Fruit fly (Drosophila melanogaster) whole organism, embryonic: ENCODE measurements around the gene CG14205.

Experiments
- Atf6 ChIP-seq: fragments of 200-800 bp; sonication (Bioruptor generic); IDR thresholded peaks from 2 replicates; pipeline ENCODE4 v1.3.6; 2022; ENCODE audit warnings: missing biosample characterization, missing genetic modification characterization
- B-H2 ChIP-seq: fragments of 200-800 bp; sonication (Bioruptor generic); optimal IDR thresholded peaks from 2 replicates; lab custom pipeline; 2018; ENCODE audit warnings: missing biosample characterization, mild to moderate bottlenecking, missing genetic modification characterization
- CG10959 ChIP-seq: fragments of 200-800 bp; sonication (Bioruptor generic); IDR thresholded peaks from 2 replicates; pipeline ENCODE4 v1.3.6; 2022; ENCODE audit warnings: missing biosample characterization, missing genetic modification characterization
- CG11398 ChIP-seq: fragments of 200-800 bp; sonication (Bioruptor generic); optimal IDR thresholded peaks from 2 replicates; lab custom pipeline; 2016; ENCODE audit warnings: missing biosample characterization, missing genetic modification characterization
- CG12071 ChIP-seq: fragments of 200-800 bp; sonication (Bioruptor generic); optimal IDR thresholded peaks from 3 replicates; lab custom pipeline; 2018; ENCODE audit warnings: missing biosample characterization, mild to moderate bottlenecking, missing genetic modification characterization
- CG12155 ChIP-seq: fragments of 200-800 bp; sonication (Bioruptor generic); optimal IDR thresholded peaks from 3 replicates; lab custom pipeline; 2016; ENCODE audit warnings: missing biosample characterization, missing genetic modification characterization
- CG15011 ChIP-seq: fragments of 200-800 bp; sonication (Bioruptor generic); optimal IDR thresholded peaks from 3 replicates; lab custom pipeline; 2018; ENCODE audit warnings: missing biosample characterization, mild to moderate bottlenecking, missing genetic modification characterization
- CG15514 ChIP-seq: fragments of 200-800 bp; sonication (Bioruptor generic); optimal IDR thresholded peaks from 3 replicates; lab custom pipeline; 2017; ENCODE audit warnings: missing biosample characterization, missing genetic modification characterization, mild to moderate bottlenecking, moderate library complexity, missing genetic modification reagents
- CG1832 ChIP-seq: fragments of 200-800 bp; sonication (Bioruptor generic); optimal IDR thresholded peaks from 2 replicates; lab custom pipeline; 2017; ENCODE audit warnings: missing biosample characterization, mild to moderate bottlenecking, missing genetic modification characterization, inconsistent platforms
- CG18476 ChIP-seq: fragments of 200-800 bp; sonication (Bioruptor generic); optimal IDR thresholded peaks from 2 replicates; lab custom pipeline; 2016; ENCODE audit warnings: missing biosample characterization, mild to moderate bottlenecking, missing genetic modification characterization
- CG2120 ChIP-seq: fragments of 200-800 bp; sonication (Bioruptor generic); optimal IDR thresholded peaks from 3 replicates; lab custom pipeline; 2016; ENCODE audit warnings: missing biosample characterization, missing genetic modification characterization
- CG2889 ChIP-seq: fragments of 200-800 bp; sonication (Bioruptor generic); IDR thresholded peaks from 3 replicates; pipeline ENCODE4 v1.3.6; 2022; ENCODE audit warnings: missing biosample characterization, missing genetic modification characterization
- CG43689 ChIP-seq: fragments of 200-800 bp; sonication (Bioruptor generic); IDR thresholded peaks from 2 replicates; pipeline ENCODE4 v1.3.6; 2022; ENCODE audit warnings: missing biosample characterization, missing genetic modification characterization
- CG4424 ChIP-seq: fragments of 200-800 bp; sonication (Bioruptor generic); optimal IDR thresholded peaks from 3 replicates; lab custom pipeline; 2016; ENCODE audit warnings: missing biosample characterization, missing genetic modification characterization
- CG6254 ChIP-seq: fragments of 200-800 bp; sonication (Bioruptor generic); optimal IDR thresholded peaks from 3 replicates; lab custom pipeline; 2017; ENCODE audit warnings: mild to moderate bottlenecking, missing biosample characterization, missing genetic modification reagents, missing genetic modification characterization
- CG7786 ChIP-seq: fragments of 200-800 bp; sonication (Bioruptor generic); optimal IDR thresholded peaks from 2 replicates; lab custom pipeline; 2016; ENCODE audit warnings: missing biosample characterization, missing genetic modification characterization
- Camta ChIP-seq: fragments of 200-800 bp; sonication (Bioruptor generic); optimal IDR thresholded peaks from 2 replicates; lab custom pipeline; 2016; ENCODE audit warnings: missing biosample characterization, missing genetic modification characterization
- Dip2 ChIP-seq: fragments of 200-800 bp; sonication (Bioruptor generic); IDR thresholded peaks from 2 replicates; pipeline ENCODE4 v1.3.6; 2022; ENCODE audit warnings: missing biosample characterization, missing genetic modification characterization
- Dll ChIP-seq: fragments of 200-800 bp; sonication (Bioruptor generic); IDR thresholded peaks from 4 replicates; pipeline ENCODE4 v1.3.6; 2022; ENCODE audit warnings: missing biosample characterization, missing genetic modification characterization; ENCODE audit not compliant: partially characterized antibody
- Drgx ChIP-seq: fragments of 200-800 bp; sonication (Bioruptor generic); IDR thresholded peaks from 2 replicates; pipeline ENCODE4 v1.3.6; 2022; ENCODE audit warnings: missing biosample characterization, missing genetic modification characterization
- E2f2 ChIP-seq: fragments of 200-800 bp; sonication (Bioruptor generic); IDR thresholded peaks from 2 replicates; pipeline ENCODE4 v1.3.6; 2022; ENCODE audit warnings: missing biosample characterization, missing genetic modification characterization
- Ets65A ChIP-seq: fragments of 200-800 bp; sonication (Bioruptor generic); peaks from one replicate; lab custom pipeline; 2016; ENCODE audit warnings: missing biosample characterization, missing genetic modification characterization
- GATAe ChIP-seq: fragments of 200-800 bp; sonication (Bioruptor generic); conservative IDR thresholded peaks from 2 replicates; pipeline ENCODE4 v1.3.6; 2022; ENCODE audit warnings: missing biosample characterization, missing genetic modification characterization
- Gsc ChIP-seq: fragments of 200-800 bp; sonication (Bioruptor generic); IDR thresholded peaks from 2 replicates; pipeline ENCODE4 v1.3.6; 2022; ENCODE audit warnings: missing biosample characterization, missing genetic modification characterization
- HLH4C ChIP-seq: fragments of 200-800 bp; sonication (Bioruptor generic); IDR thresholded peaks from 3 replicates; pipeline ENCODE4 v1.3.6; 2022; ENCODE audit warnings: missing biosample characterization, missing genetic modification characterization; ENCODE audit not compliant: partially characterized antibody
- HmgZ ChIP-seq: fragments of 200-800 bp; sonication (Bioruptor generic); optimal IDR thresholded peaks from 2 replicates; lab custom pipeline; 2018; ENCODE audit warnings: missing biosample characterization, mild to moderate bottlenecking, missing genetic modification characterization
- Mad ChIP-seq: fragments of 200-800 bp; sonication (Bioruptor generic); optimal IDR thresholded peaks from 2 replicates; lab custom pipeline; 2016; ENCODE audit warnings: missing biosample characterization, missing genetic modification characterization
- Med ChIP-seq: fragments of 200-800 bp; sonication (Bioruptor generic); peaks from one replicate; lab custom pipeline; 2016; ENCODE audit warnings: missing biosample characterization, missing genetic modification characterization, mild to moderate bottlenecking, inconsistent platforms, moderate library complexity
- Myb ChIP-seq: fragments of 200-800 bp; sonication (Bioruptor generic); optimal IDR thresholded peaks from 2 replicates; lab custom pipeline; 2016; ENCODE audit warnings: missing biosample characterization, missing genetic modification characterization
- NC2α ChIP-seq: fragments of 200-800 bp; sonication (Bioruptor generic); optimal IDR thresholded peaks from 2 replicates; lab custom pipeline; 2016; ENCODE audit warnings: missing biosample characterization, missing genetic modification characterization
- NFAT ChIP-seq: fragments of 200-800 bp; sonication (Bioruptor generic); IDR thresholded peaks from 2 replicates; pipeline ENCODE4 v1.3.6; 2022; ENCODE audit warnings: missing biosample characterization, missing genetic modification characterization
- Nf-YC ChIP-seq: fragments of 200-800 bp; optimal IDR thresholded peaks from 3 replicates; lab custom pipeline; 2019; ENCODE audit warnings: missing biosample characterization, mild to moderate bottlenecking, missing genetic modification characterization, moderate library complexity
- Ptx1 ChIP-seq: fragments of 200-800 bp; sonication (Bioruptor generic); IDR thresholded peaks from 2 replicates; pipeline ENCODE4 v1.3.6; 2022; ENCODE audit warnings: missing biosample characterization, missing genetic modification characterization
- Ravus ChIP-seq: fragments of 200-800 bp; sonication (Bioruptor generic); IDR thresholded peaks from 2 replicates; pipeline ENCODE4 v1.3.6; 2022; ENCODE audit warnings: missing biosample characterization, missing genetic modification characterization
- Trl ChIP-seq, 3 experiments: fragments of >200 bp in 2 of 3; fragments of 200-800 bp in 1 of 3; sonication (Bioruptor generic) in 1 of 3; optimal IDR thresholded peaks; 2 replicates in 1 of 3; 3 replicates in 2 of 3; lab custom pipeline; 2016 to 2017; ENCODE audit warnings: missing biosample characterization in 1 of 3, missing genetic modification characterization in 1 of 3
- Usf ChIP-seq: fragments of 200-800 bp; sonication (Bioruptor generic); optimal IDR thresholded peaks from 2 replicates; lab custom pipeline; 2017; ENCODE audit warnings: missing genotype, missing biosample characterization, missing genetic modification characterization
- Xrp1 ChIP-seq: fragments of 200-800 bp; sonication (Bioruptor generic); IDR thresholded peaks from 2 replicates; pipeline ENCODE4 v1.3.6; 2022; ENCODE audit warnings: missing biosample characterization, missing genetic modification characterization
- aop ChIP-seq: fragments of 200-800 bp; sonication (Bioruptor generic); IDR thresholded peaks from 2 replicates; pipeline ENCODE4 v1.3.6; 2022; ENCODE audit warnings: missing biosample characterization, missing genetic modification characterization
- ap ChIP-seq: fragments of 200-800 bp; sonication (Bioruptor generic); IDR thresholded peaks from 2 replicates; pipeline ENCODE4 v1.3.6; 2022; ENCODE audit warnings: missing biosample characterization, missing genetic modification characterization
- en ChIP-seq: fragments of 200-800 bp; sonication (Bioruptor generic); optimal IDR thresholded peaks from 2 replicates; lab custom pipeline; 2016; ENCODE audit warnings: missing biosample characterization, missing genetic modification characterization
- fd102C ChIP-seq: fragments of 200-800 bp; sonication (Bioruptor generic); optimal IDR thresholded peaks from 2 replicates; lab custom pipeline; 2018; ENCODE audit warnings: missing biosample characterization, mild to moderate bottlenecking, missing genetic modification characterization, moderate library complexity
- fd3F ChIP-seq: fragments of 200-800 bp; sonication (Bioruptor generic); optimal IDR thresholded peaks from 2 replicates; lab custom pipeline; 2018; ENCODE audit warnings: missing biosample characterization, mild to moderate bottlenecking, missing genetic modification characterization, moderate library complexity
- fru ChIP-seq: fragments of >200 bp; optimal IDR thresholded peaks from 2 replicates; lab custom pipeline; 2017
- gcm ChIP-seq: fragments of 200-800 bp; sonication (Bioruptor generic); optimal IDR thresholded peaks from 2 replicates; lab custom pipeline; 2019; ENCODE audit warnings: missing biosample characterization, mild to moderate bottlenecking, missing genetic modification characterization, moderate library complexity
- jigr1 ChIP-seq: fragments of 200-800 bp; sonication (Bioruptor generic); IDR thresholded peaks from 3 replicates; pipeline ENCODE4 v1.3.6; 2022; ENCODE audit warnings: missing biosample characterization, missing genetic modification characterization
- kah ChIP-seq: fragments of 200-800 bp; sonication (Bioruptor generic); optimal IDR thresholded peaks from 2 replicates; lab custom pipeline; 2018; ENCODE audit warnings: missing biosample characterization, mild to moderate bottlenecking, missing genetic modification characterization
- phol ChIP-seq: fragments of 200-800 bp; sonication (Bioruptor generic); optimal IDR thresholded peaks from 3 replicates; lab custom pipeline; 2018; ENCODE audit warnings: missing biosample characterization, mild to moderate bottlenecking, missing genetic modification characterization, moderate library complexity
- sna ChIP-seq: fragments of 200-800 bp; sonication (Bioruptor generic); IDR thresholded peaks from 2 replicates; pipeline ENCODE4 v1.3.6; 2022; ENCODE audit warnings: missing biosample characterization, missing genetic modification characterization; ENCODE audit not compliant: partially characterized antibody
- ssp ChIP-seq: fragments of 200-800 bp; sonication (Bioruptor generic); IDR thresholded peaks from 2 replicates; pipeline ENCODE4 v1.3.6; 2022; ENCODE audit warnings: missing biosample characterization, missing genetic modification characterization
- sug ChIP-seq: fragments of 200-800 bp; optimal IDR thresholded peaks from 2 replicates; lab custom pipeline; 2019; ENCODE audit warnings: missing biosample characterization, mild to moderate bottlenecking, missing genetic modification characterization, moderate library complexity

The CG14205 gene

dm6 chrX:19597684-19598363 is 5.4 kb downstream of the CG14205 start, which contains the start of gene RpS10b (continued):
- peak; percentile 61 for TF ChIP-seq Ptx1
- peak; percentile 94 for TF ChIP-seq CG12071 (GFP tag; lab: Kevin White, UChicago)
- TF ChIP-seq Trl (optimal IDR thresholded peaks at IDR 0.05; lab: Kevin White, UChicago), result no peak
- TF ChIP-seq Trl (GFP tag; optimal IDR thresholded peaks at IDR 0.05; lab: Kevin White, UChicago), result peak; percentile 82
- TF ChIP-seq HmgZ, result peak; percentile 81
- peak; percentile 86 for TF ChIP-seq Usf (GFP tag; lab: Kevin White, UChicago)
- peak; percentile 81 for TF ChIP-seq CG7786
- TF ChIP-seq CG6254 (GFP tag; lab: Kevin White, UChicago), result peak; percentile 90
- peak; percentile 70 for TF ChIP-seq CG18476
- TF ChIP-seq sug (tag; lab: Kevin White, UChicago), result peak; percentile 88
- peak; percentile 86 for TF ChIP-seq Mad (GFP tag; lab: Kevin White, UChicago)
- 0 out of 2 replicates have a peak, but pooled peaks have one; percentile 6 for TF ChIP-seq Xrp1
- TF ChIP-seq Med (GFP tag; lab: Kevin White, UChicago), result peak; percentile 99
- peak; percentile 71 for TF ChIP-seq Nf-YC
- TF ChIP-seq ap, result peak; percentile 71
- TF ChIP-seq CG2120 (GFP tag; lab: Kevin White, UChicago), result peak; percentile 65
- TF ChIP-seq CG15011 (GFP tag; lab: Kevin White, UChicago), result peak; percentile 95
- TF ChIP-seq Dll (GFP tag; lab: Robert Waterston, UW), result peak; percentile 96
- peak; percentile 78 for TF ChIP-seq CG43689 (GFP tag; lab: Robert Waterston, UW)
- peak; percentile 51; the same call in 1 of the 3 replicates for TF ChIP-seq CG2889 (GFP tag; lab: Robert Waterston, UW)
- TF ChIP-seq aop, result no peak
- peak; percentile 92 for TF ChIP-seq CG11398 (GFP tag; lab: Kevin White, UChicago)
- TF ChIP-seq sna (GFP tag; lab: Robert Waterston, UW), result peak; percentile 90
- TF ChIP-seq Myb, result peak; percentile 83
- TF ChIP-seq fd102C (GFP tag; lab: Kevin White, UChicago), result peak; percentile 79
- no peak for TF ChIP-seq fru (lab: Kevin White, UChicago)
- TF ChIP-seq Ravus, result no peak
- TF ChIP-seq E2f2 (GFP tag; lab: Robert Waterston, UW), result peak; percentile 68
- peak; percentile 88 for TF ChIP-seq phol
- peak; percentile 95 for TF ChIP-seq HLH4C (GFP tag; lab: Robert Waterston, UW)
- peak; percentile 85 for TF ChIP-seq NFAT (GFP tag; lab: Robert Waterston, UW)
- peak; percentile 94 for TF ChIP-seq NC2α
- TF ChIP-seq B-H2 (GFP tag; lab: Kevin White, UChicago), result peak; percentile 88
- TF ChIP-seq CG12155 (GFP tag; lab: Kevin White, UChicago), result peak; percentile 62
- TF ChIP-seq Atf6, result peak; percentile 61; the same call in 1 of the 2 replicates
- TF ChIP-seq fd3F (GFP tag; lab: Kevin White, UChicago), result peak; percentile 77
- TF ChIP-seq ssp (GFP tag; lab: Robert Waterston, UW), result peak; percentile 64
- peak; percentile 64 for TF ChIP-seq CG10959 (GFP tag; lab: Robert Waterston, UW)
- no peak for TF ChIP-seq CG1832 (GFP tag; lab: Kevin White, UChicago)
- TF ChIP-seq GATAe, result no peak
- peak; percentile 34; the same call in 1 of the 2 replicates for TF ChIP-seq Drgx
- TF ChIP-seq Ets65A (GFP tag; lab: Kevin White, UChicago), result peak; percentile 98
- no peak for TF ChIP-seq Dip2 (GFP tag; lab: Robert Waterston, UW)
- peak; percentile 73 for TF ChIP-seq Camta (GFP tag; lab: Kevin White, UChicago)
- TF ChIP-seq kah (GFP tag; lab: Kevin White, UChicago), result peak; percentile 89
- peak; percentile 79 for TF ChIP-seq CG4424 (GFP tag; lab: Kevin White, UChicago)
- TF ChIP-seq CG15514 (GFP tag; lab: Kevin White, UChicago), result peak; percentile 92
- no peak for TF ChIP-seq Gsc (GFP tag; lab: Robert Waterston, UW)
- TF ChIP-seq gcm (GFP tag; lab: Kevin White, UChicago), result peak; percentile 82
- no peak for TF ChIP-seq jigr1 (GFP tag; lab: Robert Waterston, UW)
- peak; percentile 78 for TF ChIP-seq en (GFP tag; lab: Kevin White, UChicago)
